Worm (Caenorhabditis elegans) whole organism, midembryonic: ENCODE results near the gene B0250.8.

Experiments used
- T22C8.4 ChIP-seq: fragments of 200-800 bp; sonication (Bioruptor generic); IDR thresholded peaks from 2 replicates; pipeline ENCODE4 v1.3.6; 2022; ENCODE audit warnings: missing genetic modification characterization, missing compliant biosample characterization
- cog-1 ChIP-seq: sonication (generic microtip); optimal IDR thresholded peaks from 2 replicates; lab custom pipeline; 2016; ENCODE audit warnings: missing genetic modification characterization, missing compliant biosample characterization
- flt-1 ChIP-seq: fragments of 200-800 bp; sonication (Bioruptor generic); IDR thresholded peaks from 2 replicates; pipeline ENCODE4 v1.3.6; 2022; ENCODE audit warnings: missing genetic modification characterization, missing compliant biosample characterization
- klf-2 ChIP-seq: fragments of 200-800 bp; sonication (Bioruptor generic); conservative IDR thresholded peaks from 2 replicates; pipeline ENCODE4 v1.3.6; 2022; ENCODE audit warnings: missing genetic modification reagents, missing genetic modification characterization, missing compliant biosample characterization
- ztf-23 ChIP-seq: fragments of 200-800 bp; sonication (Bioruptor generic); IDR thresholded peaks from 2 replicates; pipeline ENCODE4 v1.3.6; 2022; ENCODE audit warnings: missing genetic modification reagents, missing genetic modification characterization, missing compliant biosample characterization
- ztf-29 ChIP-seq: fragments of 200-800 bp; sonication (Bioruptor generic); IDR thresholded peaks from 2 replicates; pipeline ENCODE4 v1.3.6; 2022; ENCODE audit warnings: missing genetic modification reagents, missing genetic modification characterization, missing compliant biosample characterization

ce11 chrV:20506542-20506941 is 36.3 kb upstream of the B0250.8 start:
- TF ChIP-seq flt-1 (GFP tag; lab: Robert Waterston, UW) (no peak), T22C8.4 (GFP tag; lab: Robert Waterston, UW) (no peak), klf-2 (GFP tag; lab: Robert Waterston, UW) (no peak), ztf-23 (no peak), ztf-29 (GFP tag; lab: Robert Waterston, UW) (no peak), cog-1 (no peak)
